Worm (Caenorhabditis elegans) whole organism, late embryonic: Measurements from ENCODE around the gene dhs-5.

Experiments used
- K02D7.2 ChIP-seq: sonication (generic microtip); optimal IDR thresholded peaks from 2 replicates; lab custom pipeline; 2017; ENCODE audit warnings: mild to moderate bottlenecking, missing genetic modification characterization, missing compliant biosample characterization
- Y22D7AL.16 ChIP-seq: sonication (generic microtip); optimal IDR thresholded peaks from 2 replicates; lab custom pipeline; 2016; ENCODE audit warnings: missing genetic modification characterization, missing compliant biosample characterization
- ceh-18 ChIP-seq: sonication (generic microtip); optimal IDR thresholded peaks from 2 replicates; lab custom pipeline; 2016; ENCODE audit warnings: missing genetic modification characterization, missing compliant biosample characterization
- ceh-19 ChIP-seq: fragments of 200-800 bp; sonication (Bioruptor generic); optimal IDR thresholded peaks from 2 replicates; lab custom pipeline; 2018; ENCODE audit warnings: mild to moderate bottlenecking, missing genetic modification characterization, missing compliant biosample characterization
- ceh-24 ChIP-seq: sonication (generic microtip); optimal IDR thresholded peaks from 2 replicates; lab custom pipeline; 2016; ENCODE audit warnings: mild to moderate bottlenecking, missing genetic modification characterization, missing compliant biosample characterization
- ceh-34 ChIP-seq: sonication (generic microtip); optimal IDR thresholded peaks from 2 replicates; lab custom pipeline; 2016; ENCODE audit warnings: mild to moderate bottlenecking, missing genetic modification characterization, missing compliant biosample characterization
- ceh-6 ChIP-seq: fragments of 200-800 bp; sonication (Bioruptor generic); optimal IDR thresholded peaks from 2 replicates; lab custom pipeline; 2018; ENCODE audit warnings: mild to moderate bottlenecking, missing genetic modification characterization, missing compliant biosample characterization
- ceh-9 ChIP-seq: sonication (generic microtip); optimal IDR thresholded peaks from 2 replicates; lab custom pipeline; 2016; ENCODE audit warnings: mild to moderate bottlenecking, missing genetic modification characterization, inconsistent platforms, missing compliant biosample characterization
- che-1 ChIP-seq: sonication (generic microtip); optimal IDR thresholded peaks from 2 replicates; lab custom pipeline; 2016; ENCODE audit warnings: mild to moderate bottlenecking, missing genetic modification characterization, missing compliant biosample characterization
- elt-2 ChIP-seq: sonication (generic microtip); optimal IDR thresholded peaks from 2 replicates; lab custom pipeline; 2016; ENCODE audit warnings: missing genetic modification reagents, missing genetic modification characterization, missing compliant biosample characterization
- elt-4 ChIP-seq: sonication (generic microtip); optimal IDR thresholded peaks from 2 replicates; lab custom pipeline; 2016; ENCODE audit warnings: missing genetic modification characterization, missing compliant biosample characterization
- fax-1 ChIP-seq: sonication (generic microtip); optimal IDR thresholded peaks from 2 replicates; lab custom pipeline; 2016; ENCODE audit warnings: missing genotype, missing genetic modification characterization, missing compliant biosample characterization
- fkh-10 ChIP-seq: fragments of 150-350 bp; optimal IDR thresholded peaks from 2 replicates; lab custom pipeline; 2014; ENCODE audit warnings: missing biosample characterization, missing genetic modification reagents, missing genetic modification characterization
- fkh-6 ChIP-seq: sonication (generic microtip); optimal IDR thresholded peaks from 2 replicates; lab custom pipeline; 2016; ENCODE audit warnings: missing genetic modification characterization, missing compliant biosample characterization
- gmeb-2 ChIP-seq: sonication (generic microtip); optimal IDR thresholded peaks from 2 replicates; lab custom pipeline; 2016; ENCODE audit warnings: missing genetic modification characterization, inconsistent platforms, missing compliant biosample characterization
- hlh-13 ChIP-seq: fragments of 200-800 bp; sonication (Bioruptor generic); optimal IDR thresholded peaks from 2 replicates; lab custom pipeline; 2018; ENCODE audit warnings: mild to moderate bottlenecking, missing genetic modification characterization, missing compliant biosample characterization
- hlh-30 ChIP-seq: sonication (generic microtip); optimal IDR thresholded peaks from 2 replicates; lab custom pipeline; 2017; ENCODE audit warnings: antibody characterized with exemption, missing genetic modification characterization, missing compliant biosample characterization; ENCODE audit not compliant: insufficient read depth
- hlh-6 ChIP-seq: sonication (generic microtip); optimal IDR thresholded peaks from 2 replicates; lab custom pipeline; 2016; ENCODE audit warnings: missing genotype, missing genetic modification characterization, missing compliant biosample characterization
- lim-6 ChIP-seq: sonication (generic microtip); optimal IDR thresholded peaks from 2 replicates; lab custom pipeline; 2016; ENCODE audit warnings: missing genetic modification characterization, missing compliant biosample characterization
- lin-11 ChIP-seq: fragments of 200-800 bp; sonication (Bioruptor generic); optimal IDR thresholded peaks from 2 replicates; lab custom pipeline; 2018; ENCODE audit warnings: mild to moderate bottlenecking, missing genetic modification characterization, missing compliant biosample characterization
- madf-2 ChIP-seq: sonication (generic microtip); optimal IDR thresholded peaks from 2 replicates; lab custom pipeline; 2017; ENCODE audit warnings: missing genetic modification characterization, missing compliant biosample characterization
- mec-3 ChIP-seq: sonication (generic microtip); optimal IDR thresholded peaks from 2 replicates; lab custom pipeline; 2016; ENCODE audit warnings: borderline replicate concordance, missing genetic modification characterization, missing compliant biosample characterization
- nfya-1 ChIP-seq: sonication (generic microtip); optimal IDR thresholded peaks from 2 replicates; lab custom pipeline; 2017; ENCODE audit warnings: missing genetic modification characterization, mild to moderate bottlenecking, missing compliant biosample characterization, antibody characterized with exemption, moderate library complexity
- nhr-11 ChIP-seq: fragments of 150-350 bp; optimal IDR thresholded peaks from 2 replicates; lab custom pipeline; 2014; ENCODE audit warnings: missing biosample characterization, missing genetic modification characterization
- nhr-232 ChIP-seq: sonication (generic microtip); optimal IDR thresholded peaks from 2 replicates; lab custom pipeline; 2016; ENCODE audit warnings: missing genetic modification characterization, missing compliant biosample characterization
- npax-4 ChIP-seq: sonication (generic microtip); optimal IDR thresholded peaks from 2 replicates; lab custom pipeline; 2016; ENCODE audit warnings: missing genetic modification characterization, missing compliant biosample characterization
- odd-2 ChIP-seq: sonication (generic microtip); optimal IDR thresholded peaks from 2 replicates; lab custom pipeline; 2017; ENCODE audit warnings: antibody characterized with exemption, mild to moderate bottlenecking, missing genetic modification characterization, missing compliant biosample characterization
- pag-3 ChIP-seq: sonication (generic microtip); optimal IDR thresholded peaks from 2 replicates; lab custom pipeline; 2016; ENCODE audit warnings: missing compliant biosample characterization, missing genetic modification characterization, borderline replicate concordance
- pax-1 ChIP-seq: fragments of 150-350 bp; optimal IDR thresholded peaks from 2 replicates; lab custom pipeline; 2014; ENCODE audit warnings: missing biosample characterization, missing genetic modification characterization
- pha-2 ChIP-seq: sonication (generic microtip); optimal IDR thresholded peaks from 2 replicates; lab custom pipeline; 2017; ENCODE audit warnings: mild to moderate bottlenecking, missing genetic modification characterization, missing compliant biosample characterization
- pha-4 ChIP-seq: fragments of 150-350 bp; optimal IDR thresholded peaks from 2 replicates; lab custom pipeline; 2018; ENCODE audit warnings: missing biosample characterization, missing genetic modification reagents, missing genetic modification characterization
- pros-1 ChIP-seq: fragments of 150-350 bp; optimal IDR thresholded peaks from 2 replicates; lab custom pipeline; 2014; ENCODE audit warnings: missing biosample characterization, missing genetic modification reagents, missing genetic modification characterization
- ref-2 ChIP-seq: sonication (generic microtip); optimal IDR thresholded peaks from 2 replicates; lab custom pipeline; 2016; ENCODE audit warnings: missing genetic modification characterization, missing compliant biosample characterization
- rnt-1 ChIP-seq: sonication (generic microtip); optimal IDR thresholded peaks from 2 replicates; lab custom pipeline; 2016; ENCODE audit warnings: missing genetic modification characterization, missing compliant biosample characterization
- sdc-2 ChIP-seq: sonication (generic microtip); optimal IDR thresholded peaks from 2 replicates; lab custom pipeline; 2016; ENCODE audit warnings: missing genotype, missing genetic modification characterization, missing compliant biosample characterization
- sox-4 ChIP-seq: sonication (generic microtip); optimal IDR thresholded peaks from 2 replicates; lab custom pipeline; 2017; ENCODE audit warnings: mild to moderate bottlenecking, missing genetic modification characterization, inconsistent platforms, missing compliant biosample characterization
- syd-9 ChIP-seq: sonication (generic microtip); optimal IDR thresholded peaks from 2 replicates; lab custom pipeline; 2016; ENCODE audit warnings: mild to moderate bottlenecking, missing genetic modification characterization, moderate library complexity, missing compliant biosample characterization
- tbx-2 ChIP-seq: sonication (generic microtip); optimal IDR thresholded peaks from 2 replicates; lab custom pipeline; 2016; ENCODE audit warnings: missing genetic modification characterization, missing compliant biosample characterization
- unc-42 ChIP-seq: sonication (generic microtip); optimal IDR thresholded peaks from 2 replicates; lab custom pipeline; 2016; ENCODE audit warnings: missing genotype, missing genetic modification characterization, missing compliant biosample characterization
- unc-55 ChIP-seq: sonication (generic microtip); optimal IDR thresholded peaks from 2 replicates; lab custom pipeline; 2017; ENCODE audit warnings: missing biosample characterization, missing genetic modification reagents, missing genetic modification characterization
- unc-86 ChIP-seq: sonication (generic microtip); optimal IDR thresholded peaks from 2 replicates; lab custom pipeline; 2016; ENCODE audit warnings: missing genetic modification characterization, missing compliant biosample characterization
- zip-5 ChIP-seq: sonication (generic microtip); optimal IDR thresholded peaks from 2 replicates; lab custom pipeline; 2016; ENCODE audit warnings: missing genetic modification characterization, missing compliant biosample characterization

Gene dhs-5

DNA sequence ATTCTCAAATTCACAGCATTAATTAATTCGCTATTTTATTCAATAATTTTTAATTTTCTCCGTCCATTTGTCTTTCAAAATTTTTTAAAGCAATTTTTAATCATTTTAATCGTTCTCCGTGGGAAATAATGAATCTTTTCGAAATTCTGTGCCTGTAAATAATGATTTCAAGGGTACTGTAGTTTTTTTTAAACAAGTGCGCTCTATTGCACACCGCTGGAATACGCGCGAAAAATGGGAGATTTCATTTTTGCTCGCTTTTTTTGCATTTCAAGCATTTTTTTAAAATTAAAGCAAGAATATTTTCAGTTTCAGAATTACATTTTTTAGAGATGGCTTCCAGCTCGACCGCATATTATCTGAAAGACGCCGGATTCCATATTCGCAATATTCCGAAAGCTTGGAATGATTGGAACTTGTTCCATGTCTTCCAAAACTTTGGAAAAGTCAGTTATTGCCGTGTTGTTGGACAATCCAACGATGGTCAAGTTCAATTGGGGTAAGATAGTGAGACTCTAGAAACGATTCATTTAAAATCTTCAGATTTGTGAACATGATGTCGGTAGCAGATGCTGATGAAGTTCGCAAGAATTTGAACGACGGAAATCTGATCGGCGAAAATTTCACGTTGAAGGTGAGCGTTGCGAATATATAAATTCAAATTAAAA, 32.6 kb upstream of the dhs-5 start, which contains the start of gene tofu-6:
TSS of gene tofu-6 (plus strand) at position 302 of the 668 bp plus-strand sequence.
- no peak for TF ChIP-seq ceh-6
- no peak for TF ChIP-seq hlh-13 (GFP tag; lab: Kevin White, UChicago)
- no peak for TF ChIP-seq nhr-232
- TF ChIP-seq pag-3: no peak
- no peak for TF ChIP-seq hlh-6 (tag; lab: Kevin White, UChicago)
- TF ChIP-seq odd-2 (tag; lab: Kevin White, UChicago): no peak
- no peak for TF ChIP-seq fax-1 (tag; lab: Kevin White, UChicago)
- no peak for TF ChIP-seq ref-2
- TF ChIP-seq nhr-11 (tag; lab: Kevin White, UChicago): no peak
- no peak for TF ChIP-seq ceh-9 (tag; lab: Kevin White, UChicago)
- TF ChIP-seq sdc-2 (tag; lab: Kevin White, UChicago): no peak
- TF ChIP-seq sox-4 (tag; lab: Kevin White, UChicago): no peak
- no peak for TF ChIP-seq mec-3 (tag; lab: Kevin White, UChicago)
- no peak for TF ChIP-seq nfya-1 (tag; lab: Kevin White, UChicago)
- TF ChIP-seq unc-55 (GFP tag; lab: Kevin White, UChicago): no peak
- no peak for TF ChIP-seq pax-1 (tag; lab: Kevin White, UChicago)
- no peak for TF ChIP-seq gmeb-2 (tag; lab: Kevin White, UChicago)

DNA sequence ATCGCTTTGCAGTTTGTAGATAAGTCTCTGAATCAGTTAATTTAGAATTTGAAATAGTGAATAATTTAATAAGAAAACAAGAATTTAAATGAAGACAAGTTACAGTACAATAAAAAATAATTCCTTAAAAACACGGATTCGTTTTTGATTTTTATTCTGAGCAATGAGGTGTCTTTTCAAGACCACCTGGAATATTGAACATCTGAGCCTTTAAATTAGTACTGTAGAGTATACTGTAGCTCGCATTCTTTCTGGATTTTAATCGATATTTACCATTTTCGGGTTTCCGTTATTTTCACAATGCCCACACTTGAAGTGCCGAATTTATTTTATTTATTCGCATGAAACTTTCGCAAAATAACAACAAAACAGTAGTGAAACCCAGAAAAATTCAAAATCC, 29.8 kb upstream of the dhs-5 start, which contains the start of gene F07F6.7:
TSS of gene F07F6.7 (minus strand) at position 27 of the 400 bp plus-strand sequence.
- TF ChIP-seq rnt-1 (tag; lab: Kevin White, UChicago) (no peak), elt-2 (no peak), sdc-2 (tag; lab: Kevin White, UChicago) (no peak), ceh-24 (tag; lab: Kevin White, UChicago) (no peak), fkh-10 (no peak), ceh-18 (tag; lab: Kevin White, UChicago) (no peak), K02D7.2 (tag; lab: Kevin White, UChicago) (no peak), pha-4 (tag; lab: Kevin White, UChicago) (no peak), pag-3 (no peak), unc-55 (GFP tag; lab: Kevin White, UChicago) (no peak), fax-1 (tag; lab: Kevin White, UChicago) (no peak), lim-6 (tag; lab: Kevin White, UChicago) (no peak), lin-11 (tag; lab: Kevin White, UChicago) (no peak), hlh-30 (tag; lab: Kevin White, UChicago) (no peak), sox-4 (tag; lab: Kevin White, UChicago) (no peak), syd-9 (tag; lab: Kevin White, UChicago) (no peak), madf-2 (no peak), pha-2 (no peak)

DNA sequence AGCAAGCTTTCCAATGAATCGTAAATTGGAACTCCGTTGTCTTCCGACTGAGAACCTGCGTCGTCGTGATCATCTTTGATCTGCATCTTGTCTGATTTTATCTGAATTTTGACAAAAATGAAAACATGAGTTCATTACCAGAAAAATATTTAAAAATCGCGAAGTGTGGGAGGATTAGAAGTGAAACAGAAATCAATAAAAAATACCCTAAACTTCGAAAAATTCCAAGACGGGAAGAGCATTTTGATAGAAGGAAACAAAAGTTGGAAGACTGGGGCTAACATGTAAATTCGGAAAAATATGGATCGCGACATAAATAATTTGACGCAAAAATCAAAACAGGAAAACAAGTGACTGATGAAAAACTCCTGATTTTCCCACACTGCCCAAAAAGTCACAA, 28.0 kb upstream of the dhs-5 start, which contains the start of gene F07F6.8:
TSS of gene F07F6.8 (minus strand) at position 101 of the 400 bp plus-strand sequence.
- TF ChIP-seq ceh-34 (tag; lab: Kevin White, UChicago) (no peak), unc-42 (tag; lab: Kevin White, UChicago) (no peak), K02D7.2 (tag; lab: Kevin White, UChicago) (no peak), Y22D7AL.16 (no peak), che-1 (tag; lab: Kevin White, UChicago) (no peak), npax-4 (tag; lab: Kevin White, UChicago) (no peak), ceh-24 (tag; lab: Kevin White, UChicago) (no peak), zip-5 (tag; lab: Kevin White, UChicago) (no peak), pros-1 (tag; lab: Kevin White, UChicago) (no peak), rnt-1 (tag; lab: Kevin White, UChicago) (no peak), ceh-18 (tag; lab: Kevin White, UChicago) (no peak), unc-86 (tag; lab: Kevin White, UChicago) (no peak), nfya-1 (tag; lab: Kevin White, UChicago) (no peak), fkh-6 (tag; lab: Kevin White, UChicago) (no peak), unc-55 (GFP tag; lab: Kevin White, UChicago) (no peak), ceh-19 (GFP tag; lab: Kevin White, UChicago) (no peak), ceh-6 (no peak), elt-4 (tag; lab: Kevin White, UChicago) (no peak), tbx-2 (tag; lab: Kevin White, UChicago) (no peak)
